Fruit fly (Drosophila melanogaster) whole organism, prepupa: ENCODE data around the gene mTerf3.

Experiments
- CG3032 ChIP-seq: fragments of 200-800 bp; optimal IDR thresholded peaks from 2 replicates; lab custom pipeline; 2019; ENCODE audit warnings: missing biosample characterization, mild to moderate bottlenecking, missing genetic modification characterization, moderate library complexity
- CG6792 ChIP-seq: fragments of 200-800 bp; sonication (Bioruptor generic); optimal IDR thresholded peaks from 3 replicates; lab custom pipeline; 2016; ENCODE audit warnings: missing biosample characterization, missing genetic modification characterization
- Ets96B ChIP-seq: fragments of 200-800 bp; optimal IDR thresholded peaks from 2 replicates; lab custom pipeline; 2019; ENCODE audit warnings: missing biosample characterization, mild to moderate bottlenecking, missing genetic modification characterization, moderate library complexity
- Lpt ChIP-seq: fragments of 200-800 bp; sonication (Bioruptor generic); optimal IDR thresholded peaks from 3 replicates; lab custom pipeline; 2016; ENCODE audit warnings: missing biosample characterization, missing genetic modification characterization
- fd59A ChIP-seq: fragments of 200-800 bp; sonication (Bioruptor generic); optimal IDR thresholded peaks from 2 replicates; lab custom pipeline; 2017; ENCODE audit warnings: missing biosample characterization, mild to moderate bottlenecking, missing genetic modification characterization, missing genetic modification reagents

DNA sequence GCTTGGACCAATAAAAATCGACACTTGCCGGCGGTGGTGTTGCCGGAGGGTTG, 5.4 kb upstream of the mTerf3 start, which contains the start of gene Pss:
- no peak for TF ChIP-seq Lpt (GFP tag; lab: Kevin White, UChicago)
- no peak for TF ChIP-seq CG3032 (tag; lab: Kevin White, UChicago)
- TF ChIP-seq Ets96B, result no peak
- no peak for TF ChIP-seq CG6792
- TF ChIP-seq fd59A, result no peak
